Fruit fly (Drosophila melanogaster) whole organism: ENCODE results near the gene CG5104.

ENCODE experiments used
- CG8478 ChIP-seq: fragments of >200 bp; optimal IDR thresholded peaks from 2 replicates; lab custom pipeline; 2018; ENCODE audit warnings: inconsistent platforms
- pan ChIP-seq: fragments of >200 bp; optimal IDR thresholded peaks from 2 replicates; lab custom pipeline; 2017
- usp ChIP-seq: fragments of >200 bp; optimal IDR thresholded peaks from 2 replicates; lab custom pipeline; 2017; ENCODE audit warnings: missing biosample characterization, missing genetic modification characterization, mixed read lengths

- TF ChIP-seq CG8478 (lab: Kevin White, UChicago) = no peak
- no peak for TF ChIP-seq pan (lab: Kevin White, UChicago)
- no peak for TF ChIP-seq usp (GFP tag; lab: Kevin White, UChicago)
Measured at dm6 chr3L:20491525-20492132, 29.2 kb upstream of the CG5104 start, which contains the start of gene ND-39.
